Worm (Caenorhabditis elegans) whole organism, L1 larva: ENCODE data around the gene nhr-261.

ENCODE experiments used
- F16B12.6 ChIP-seq: fragments of 150-350 bp; optimal IDR thresholded peaks from 2 replicates; lab custom pipeline; 2014; ENCODE audit warnings: missing biosample characterization, missing genetic modification characterization
- ceh-63 ChIP-seq: fragments of 200-800 bp; sonication (Bioruptor generic); optimal IDR thresholded peaks from 2 replicates; lab custom pipeline; 2018; ENCODE audit warnings: mild to moderate bottlenecking, missing genetic modification characterization, missing compliant biosample characterization
- ceh-82 ChIP-seq, 3 experiments: fragments of 150-350 bp in 1 of 3; sonication (generic microtip) in 2 of 3; optimal IDR thresholded peaks; 2 replicates each; lab custom pipeline; 2014 to 2017; ENCODE audit warnings: missing biosample characterization in 3 of 3, missing genetic modification characterization in 3 of 3
- ceh-88 ChIP-seq: fragments of 200-800 bp; sonication (Bioruptor generic); IDR thresholded peaks from 2 replicates; pipeline ENCODE4 v1.3.6; 2022; ENCODE audit warnings: missing genetic modification characterization, missing compliant biosample characterization
- dpl-1 ChIP-seq, 3 experiments: fragments of 150-350 bp in 2 of 3; sonication (generic microtip) in 1 of 3; optimal IDR thresholded peaks; 2 replicates each; lab custom pipeline; 2014 to 2017; ENCODE audit warnings: missing biosample characterization in 3 of 3, missing genetic modification characterization in 3 of 3, missing genetic modification reagents in 3 of 3
- dsc-1 ChIP-seq: sonication (generic microtip); optimal IDR thresholded peaks from 2 replicates; lab custom pipeline; 2016; ENCODE audit warnings: mild to moderate bottlenecking, missing genetic modification characterization, missing compliant biosample characterization
- efl-1 ChIP-seq, 4 experiments: fragments of 150-350 bp; optimal IDR thresholded peaks in 3 of 4; peaks in 1 of 4; 1 replicate in 1 of 4; 2 replicates in 3 of 4; lab custom pipeline; 2014; ENCODE audit warnings: missing biosample characterization in 2 of 4, missing genetic modification characterization in 2 of 4, missing genetic modification reagents in 2 of 4
- elt-3 ChIP-seq, 6 experiments: fragments of 150-350 bp in 1 of 6; sonication (generic microtip); optimal IDR thresholded peaks; 2 replicates each; lab custom pipeline; 2017 to 2018; ENCODE audit warnings: missing biosample characterization in 6 of 6, missing genetic modification characterization in 6 of 6, inconsistent platforms in 1 of 6
- hpl-2 ChIP-seq: fragments of 150-350 bp; optimal IDR thresholded peaks from 2 replicates; lab custom pipeline; 2014; ENCODE audit warnings: missing biosample characterization, missing genetic modification reagents, missing genetic modification characterization
- lin-13 ChIP-seq: fragments of 150-350 bp; optimal IDR thresholded peaks from 2 replicates; lab custom pipeline; 2014; ENCODE audit warnings: missing biosample characterization, missing genetic modification reagents, missing genetic modification characterization
- lin-35 ChIP-seq, 2 experiments: fragments of 150-350 bp; optimal IDR thresholded peaks; 2 replicates each; lab custom pipeline; 2014; ENCODE audit warnings: missing biosample characterization in 2 of 2, missing genetic modification characterization in 2 of 2, missing genetic modification reagents in 2 of 2
- lin-39 ChIP-seq: fragments of 150-350 bp; optimal IDR thresholded peaks from 2 replicates; lab custom pipeline; 2014; ENCODE audit warnings: missing biosample characterization, missing genetic modification reagents, missing genetic modification characterization
- mab-9 ChIP-seq: fragments of 200-800 bp; sonication (Bioruptor generic); IDR thresholded peaks from 2 replicates; pipeline ENCODE4 v1.3.6; 2022; ENCODE audit warnings: missing genetic modification reagents, missing genetic modification characterization, missing compliant biosample characterization
- mdl-1 ChIP-seq, 2 experiments: fragments of 150-350 bp; optimal IDR thresholded peaks; 2 replicates each; lab custom pipeline; 2014 to 2017; ENCODE audit warnings: missing biosample characterization in 2 of 2, missing genetic modification characterization in 2 of 2, inconsistent platforms in 1 of 2
- mep-1 ChIP-seq: fragments of 150-350 bp; optimal IDR thresholded peaks from 2 replicates; lab custom pipeline; 2014; ENCODE audit warnings: missing biosample characterization, missing genetic modification characterization
- nhr-11 ChIP-seq: fragments of 150-350 bp; optimal IDR thresholded peaks from 2 replicates; lab custom pipeline; 2014; ENCODE audit warnings: missing biosample characterization, missing genetic modification characterization
- nhr-20 ChIP-seq: sonication (generic microtip); optimal IDR thresholded peaks from 2 replicates; lab custom pipeline; 2016; ENCODE audit warnings: mild to moderate bottlenecking, missing genetic modification characterization, missing compliant biosample characterization
- nhr-237 ChIP-seq: fragments of 150-350 bp; optimal IDR thresholded peaks from 2 replicates; lab custom pipeline; 2014; ENCODE audit warnings: missing biosample characterization, missing genetic modification characterization
- nhr-28 ChIP-seq: fragments of 150-350 bp; optimal IDR thresholded peaks from 2 replicates; lab custom pipeline; 2014; ENCODE audit warnings: missing biosample characterization, missing genetic modification characterization
- nhr-71 ChIP-seq: sonication (generic microtip); optimal IDR thresholded peaks from 2 replicates; lab custom pipeline; 2016; ENCODE audit warnings: mild to moderate bottlenecking, missing genetic modification characterization, moderate library complexity, missing compliant biosample characterization
- nhr-77 ChIP-seq: fragments of 150-350 bp; optimal IDR thresholded peaks from 2 replicates; lab custom pipeline; 2014; ENCODE audit warnings: missing biosample characterization, missing genetic modification characterization
- nhr-84 ChIP-seq: sonication (generic microtip); optimal IDR thresholded peaks from 2 replicates; lab custom pipeline; 2017; ENCODE audit warnings: missing biosample characterization, missing genetic modification characterization
- nhr-85 ChIP-seq: sonication (generic microtip); peaks from one replicate; lab custom pipeline; 2016; ENCODE audit warnings: missing genetic modification characterization, inconsistent platforms, missing compliant biosample characterization
- pag-3 ChIP-seq: sonication (generic microtip); optimal IDR thresholded peaks from 2 replicates; lab custom pipeline; 2017; ENCODE audit warnings: missing genetic modification characterization, mild to moderate bottlenecking, missing compliant biosample characterization, antibody characterized with exemption, borderline replicate concordance; ENCODE audit not compliant: insufficient read depth
- pqm-1 ChIP-seq: sonication (generic microtip); optimal IDR thresholded peaks from 3 replicates; lab custom pipeline; 2017; ENCODE audit warnings: missing biosample characterization, missing genetic modification characterization
- sox-4 ChIP-seq: sonication (generic microtip); optimal IDR thresholded peaks from 2 replicates; lab custom pipeline; 2016; ENCODE audit warnings: missing genetic modification characterization, missing compliant biosample characterization
- swsn-7 ChIP-seq: sonication (generic microtip); optimal IDR thresholded peaks from 2 replicates; lab custom pipeline; 2016; ENCODE audit warnings: missing genetic modification characterization, missing compliant biosample characterization
- tlp-1 ChIP-seq: fragments of 150-350 bp; optimal IDR thresholded peaks from 2 replicates; lab custom pipeline; 2014; ENCODE audit warnings: missing biosample characterization, missing genetic modification characterization
- unc-130 ChIP-seq: fragments of 150-350 bp; optimal IDR thresholded peaks from 2 replicates; lab custom pipeline; 2017; ENCODE audit warnings: missing biosample characterization, missing genetic modification characterization, inconsistent platforms
- unc-30 ChIP-seq: sonication (generic microtip); optimal IDR thresholded peaks from 2 replicates; lab custom pipeline; 2017; ENCODE audit warnings: missing biosample characterization, missing genetic modification characterization
- unc-98 ChIP-seq: fragments of 200-800 bp; sonication (Bioruptor generic); IDR thresholded peaks from 2 replicates; pipeline ENCODE4 v1.3.6; 2022; ENCODE audit warnings: missing genetic modification characterization, missing compliant biosample characterization
- vab-15 ChIP-seq: sonication (generic microtip); optimal IDR thresholded peaks from 2 replicates; lab custom pipeline; 2017; ENCODE audit warnings: missing genotype, mild to moderate bottlenecking, missing genetic modification characterization, missing compliant biosample characterization
- ztf-4 ChIP-seq: fragments of 150-350 bp; optimal IDR thresholded peaks from 2 replicates; lab custom pipeline; 2014; ENCODE audit warnings: missing biosample characterization, missing genetic modification characterization

Gene nhr-261

DNA sequence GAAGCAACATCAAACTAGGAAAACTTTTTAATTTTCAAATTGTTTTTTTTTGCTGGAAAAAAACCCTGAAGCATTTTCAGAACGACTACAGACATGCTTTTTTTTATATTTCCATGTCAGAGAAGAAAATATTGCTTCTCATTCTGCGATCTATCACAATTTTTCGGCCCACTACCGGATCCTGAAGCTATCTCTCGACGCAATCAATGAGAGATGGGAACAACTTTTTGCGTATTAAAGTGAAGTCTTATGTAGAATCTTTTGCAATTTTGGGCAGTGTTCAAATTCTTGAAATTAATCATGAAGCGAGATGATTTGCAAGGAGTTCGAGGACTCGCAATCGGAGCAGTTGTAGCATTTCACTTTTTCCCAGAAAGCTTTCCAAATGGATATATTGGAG lies 5.0 kb upstream of the nhr-261 start, which contains the start of gene oac-10:
Gene oac-10 (plus strand): TSS at position 301 of the 400 bp plus-strand sequence.
- TF ChIP-seq dsc-1 (tag; lab: Kevin White, UChicago) (no peak), nhr-71 (tag; lab: Kevin White, UChicago) (no peak), ceh-88 (GFP tag; lab: Robert Waterston, UW) (no peak), ceh-63 (no peak), mab-9 (GFP tag; lab: Robert Waterston, UW) (no peak), lin-35 (GFP tag; optimal IDR thresholded peaks at IDR 0.05; lab: Kevin White, UChicago) (no peak), pag-3 (tag; lab: Kevin White, UChicago) (no peak), pqm-1 (tag; lab: Kevin White, UChicago) (no peak)

DNA sequence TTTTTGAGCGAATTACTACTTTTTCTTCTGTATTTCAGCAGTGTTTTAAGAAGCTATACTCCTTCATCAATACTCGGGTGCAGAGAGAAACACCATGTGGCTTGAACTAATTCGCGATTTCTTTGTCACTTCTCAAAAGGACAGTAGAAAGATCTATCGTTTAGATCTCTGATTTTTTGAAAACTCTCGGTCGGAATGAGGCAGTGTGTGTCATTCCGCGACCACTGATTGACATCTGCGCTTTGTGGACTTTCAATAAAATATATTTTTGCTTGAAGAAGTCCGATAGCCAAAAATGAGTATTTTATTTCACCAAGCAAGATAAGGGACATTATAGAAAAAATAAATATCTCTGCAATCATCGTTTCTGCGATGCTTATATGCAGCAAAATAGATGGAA lies 2.5 kb downstream of the nhr-261 start:
- no peak for TF ChIP-seq vab-15 (tag; lab: Kevin White, UChicago)
- no peak for TF ChIP-seq ztf-4 (tag; lab: Kevin White, UChicago)
- no peak for TF ChIP-seq sox-4 (tag; lab: Kevin White, UChicago)
- TF ChIP-seq mep-1 (tag; lab: Kevin White, UChicago), result no peak
- TF ChIP-seq unc-30, result no peak
- no peak for TF ChIP-seq lin-13 (GFP tag; lab: Kevin White, UChicago)
- no peak for TF ChIP-seq mab-9 (GFP tag; lab: Robert Waterston, UW)
- no peak for TF ChIP-seq swsn-7 (tag; lab: Kevin White, UChicago)
- TF ChIP-seq nhr-84, result no peak
- TF ChIP-seq ceh-82 (tag; optimal IDR thresholded peaks at IDR 0.05; lab: Kevin White, UChicago), result no peak
- no peak for TF ChIP-seq F16B12.6 (tag; lab: Kevin White, UChicago)
- TF ChIP-seq hpl-2, result no peak
- TF ChIP-seq unc-130, result no peak
- no peak for TF ChIP-seq nhr-11 (tag; lab: Kevin White, UChicago)
- TF ChIP-seq nhr-28, result no peak
- no peak for TF ChIP-seq unc-98 (GFP tag; lab: Robert Waterston, UW)
- TF ChIP-seq mdl-1 (tag; optimal IDR thresholded peaks at IDR 0.05; lab: Kevin White, UChicago), result no peak
- TF ChIP-seq dpl-1 (GFP tag; optimal IDR thresholded peaks at IDR 0.05; lab: Kevin White, UChicago), result no peak
- TF ChIP-seq elt-3 (tag; optimal IDR thresholded peaks at IDR 0.05; lab: Kevin White, UChicago), result no peak
- no peak for TF ChIP-seq nhr-71 (tag; lab: Kevin White, UChicago)

DNA sequence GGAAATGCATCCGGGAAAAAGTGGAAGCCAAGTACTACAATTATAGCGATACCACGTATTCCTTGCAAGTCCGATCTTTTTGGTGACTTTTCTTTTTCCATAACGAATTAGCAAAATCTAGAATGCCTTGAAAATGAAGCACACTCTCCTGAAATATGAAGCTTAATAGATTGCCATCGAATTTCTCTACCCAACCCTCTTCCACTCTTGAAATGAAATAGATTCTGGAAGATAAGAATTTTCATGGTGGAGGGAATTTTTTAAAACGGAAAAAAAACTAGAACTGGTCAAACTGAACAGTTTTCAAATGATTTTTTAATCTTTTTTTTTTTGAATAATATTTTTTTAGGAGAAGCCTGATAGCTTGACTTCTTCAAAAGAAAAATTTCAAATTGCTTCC lies 3.7 kb downstream of the nhr-261 start, which contains the start of gene oac-11:
Gene oac-11 (minus strand): TSS at position 101 of the 400 bp plus-strand sequence.
- TF ChIP-seq mdl-1 (tag; optimal IDR thresholded peaks at IDR 0.05; lab: Kevin White, UChicago) (no peak), efl-1 (optimal IDR thresholded peaks at IDR 0.05; lab: Kevin White, UChicago) (no peak), efl-1 (GFP tag; optimal IDR thresholded peaks at IDR 0.05 in 1 of 2; lab: Kevin White, UChicago) (peak in 1 of 2 experiments; percentile 61)

DNA sequence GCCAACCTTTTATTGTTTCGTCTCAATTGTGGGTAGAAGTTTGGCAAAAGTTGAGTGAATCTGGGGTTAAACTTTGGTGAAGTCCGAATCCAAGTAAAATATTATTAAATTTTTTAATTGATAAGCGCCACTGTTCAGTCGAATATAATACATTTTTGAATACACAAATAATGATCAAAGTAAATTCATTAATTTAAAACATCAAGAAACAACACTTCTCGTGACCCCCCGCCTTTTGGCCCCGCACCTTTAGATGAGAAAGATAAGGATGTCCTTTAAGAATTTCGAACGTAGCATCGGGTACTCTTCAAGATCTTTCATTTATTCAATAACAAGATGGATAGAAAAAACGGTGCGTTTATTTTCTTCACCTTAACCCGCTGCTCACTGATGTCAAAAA lies 11.9 kb downstream of the nhr-261 start, which contains the start of gene nhr-257:
Gene nhr-257 (plus strand): TSS at position 301 of the 400 bp plus-strand sequence.
- TF ChIP-seq dsc-1 (tag; lab: Kevin White, UChicago), result no peak
- peak; percentile 49 for TF ChIP-seq nhr-85
- TF ChIP-seq, all 84 proteins: peak for 1

DNA sequence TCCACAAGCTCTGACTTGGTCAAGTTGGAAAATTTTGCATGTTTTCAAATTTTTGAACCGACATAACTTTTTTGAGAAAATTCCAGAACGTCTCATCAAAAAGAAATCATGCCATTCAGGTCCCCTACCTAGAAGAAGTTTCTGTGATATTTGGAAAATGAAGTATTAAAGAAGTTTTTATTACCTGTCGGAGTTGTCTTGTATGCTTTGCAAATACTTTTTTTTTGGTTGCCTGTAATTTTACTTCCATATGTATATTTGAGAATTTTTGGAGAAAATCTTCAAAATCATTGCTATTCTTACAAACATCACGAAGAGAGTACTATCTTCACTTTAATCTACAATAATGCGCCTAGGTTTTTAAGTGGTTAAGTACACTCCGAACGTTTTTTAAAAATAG lies 13.9 kb downstream of the nhr-261 start, which contains the start of gene nhr-72:
Gene nhr-72 (minus strand): TSS at position 101 of the 400 bp plus-strand sequence.
- TF ChIP-seq nhr-237 (no peak), elt-3 (tag; optimal IDR thresholded peaks at IDR 0.05; lab: Kevin White, UChicago) (no peak), tlp-1 (tag; lab: Kevin White, UChicago) (no peak), lin-39 (tag; lab: Kevin White, UChicago) (no peak), nhr-20 (no peak), nhr-77 (tag; lab: Kevin White, UChicago) (no peak), ceh-63 (no peak)
- TF ChIP-seq, all 84 proteins: peak for 0
